Worm (Caenorhabditis elegans) whole organism, early embryonic: ENCODE results near the gene wdr-62.

ENCODE experiments used
- B0310.2 ChIP-seq: sonication (generic microtip); optimal IDR thresholded peaks from 2 replicates; lab custom pipeline; 2016; ENCODE audit warnings: mild to moderate bottlenecking, missing genetic modification characterization, missing compliant biosample characterization
- F13C5.2 ChIP-seq: sonication (generic microtip); optimal IDR thresholded peaks from 2 replicates; lab custom pipeline; 2017; ENCODE audit warnings: mild to moderate bottlenecking, missing genetic modification characterization, inconsistent platforms, missing compliant biosample characterization
- aly-1 ChIP-seq: sonication (generic microtip); optimal IDR thresholded peaks from 2 replicates; lab custom pipeline; 2016; ENCODE audit warnings: missing genetic modification characterization, missing compliant biosample characterization
- ama-1 ChIP-seq: fragments of 150-350 bp; optimal IDR thresholded peaks from 2 replicates; lab custom pipeline; 2014
- ceh-13 ChIP-seq: fragments of 200-800 bp; sonication (Bioruptor generic); optimal IDR thresholded peaks from 2 replicates; lab custom pipeline; 2018; ENCODE audit warnings: mild to moderate bottlenecking, missing genetic modification characterization, missing compliant biosample characterization
- ceh-36 ChIP-seq: sonication (generic microtip); optimal IDR thresholded peaks from 2 replicates; lab custom pipeline; 2016; ENCODE audit warnings: missing genetic modification characterization, inconsistent platforms, missing compliant biosample characterization
- ets-7 ChIP-seq: sonication (generic microtip); optimal IDR thresholded peaks from 2 replicates; lab custom pipeline; 2016; ENCODE audit warnings: missing genotype, missing genetic modification characterization, missing compliant biosample characterization
- flt-1 ChIP-seq: fragments of 200-800 bp; sonication (Bioruptor generic); IDR thresholded peaks from 2 replicates; pipeline ENCODE4 v1.3.6; 2022; ENCODE audit warnings: missing genetic modification characterization, missing compliant biosample characterization
- hmbx-1 ChIP-seq: sonication (generic microtip); optimal IDR thresholded peaks from 2 replicates; lab custom pipeline; 2016; ENCODE audit warnings: mild to moderate bottlenecking, missing genetic modification characterization, missing compliant biosample characterization
- hmg-4 ChIP-seq: fragments of 200-800 bp; sonication (Bioruptor generic); optimal IDR thresholded peaks from 2 replicates; lab custom pipeline; 2018; ENCODE audit warnings: mild to moderate bottlenecking, missing genetic modification characterization, missing compliant biosample characterization
- hnd-1 ChIP-seq: sonication (generic microtip); optimal IDR thresholded peaks from 2 replicates; lab custom pipeline; 2016; ENCODE audit warnings: missing genetic modification characterization, missing compliant biosample characterization
- pes-1 ChIP-seq: fragments of 200-800 bp; sonication (Bioruptor generic); IDR thresholded peaks from 2 replicates; pipeline ENCODE4 v1.3.6; 2022; ENCODE audit warnings: missing genetic modification reagents, missing genetic modification characterization, missing compliant biosample characterization
- scrt-1 ChIP-seq: fragments of 200-800 bp; sonication (Bioruptor generic); IDR thresholded peaks from 2 replicates; pipeline ENCODE4 v1.3.6; 2022; ENCODE audit warnings: missing genetic modification characterization, missing compliant biosample characterization
- sea-1 ChIP-seq: fragments of 200-800 bp; sonication (Bioruptor generic); conservative IDR thresholded peaks from 2 replicates; pipeline ENCODE4 v1.3.6; 2022; ENCODE audit warnings: missing genetic modification characterization, missing compliant biosample characterization
- tbx-11 ChIP-seq: fragments of 200-800 bp; sonication (Bioruptor generic); IDR thresholded peaks from 2 replicates; pipeline ENCODE4 v1.3.6; 2022; ENCODE audit warnings: missing genetic modification characterization, missing compliant biosample characterization
- tbx-37 ChIP-seq: fragments of 200-800 bp; sonication (Bioruptor generic); conservative IDR thresholded peaks from 2 replicates; pipeline ENCODE4 v1.3.6; 2022; ENCODE audit warnings: missing genetic modification reagents, missing genetic modification characterization, missing compliant biosample characterization
- tra-4 ChIP-seq: sonication (generic microtip); optimal IDR thresholded peaks from 2 replicates; lab custom pipeline; 2017; ENCODE audit warnings: missing genetic modification characterization, missing compliant biosample characterization

wdr-62 gene

ce11 chrV:9443748-9444147 is at the start of gene wdr-62:
Gene wdr-62, plus strand, starts transcription at chrV:9444048.
- TF ChIP-seq ceh-36 (tag; lab: Kevin White, UChicago) (no peak), scrt-1 (no peak), tbx-11 (GFP tag; lab: Robert Waterston, UW) (no peak), B0310.2 (tag; lab: Kevin White, UChicago) (no peak), hnd-1 (tag; lab: Kevin White, UChicago) (no peak), ceh-13 (GFP tag; lab: Kevin White, UChicago) (no peak), pes-1 (no peak), aly-1 (no peak), F13C5.2 (tag; lab: Kevin White, UChicago) (no peak), ama-1 (lab: Kevin White, UChicago) (no peak), hmg-4 (GFP tag; lab: Kevin White, UChicago) (no peak), hmbx-1 (tag; lab: Kevin White, UChicago) (no peak), tra-4 (tag; lab: Kevin White, UChicago) (no peak)

DNA sequence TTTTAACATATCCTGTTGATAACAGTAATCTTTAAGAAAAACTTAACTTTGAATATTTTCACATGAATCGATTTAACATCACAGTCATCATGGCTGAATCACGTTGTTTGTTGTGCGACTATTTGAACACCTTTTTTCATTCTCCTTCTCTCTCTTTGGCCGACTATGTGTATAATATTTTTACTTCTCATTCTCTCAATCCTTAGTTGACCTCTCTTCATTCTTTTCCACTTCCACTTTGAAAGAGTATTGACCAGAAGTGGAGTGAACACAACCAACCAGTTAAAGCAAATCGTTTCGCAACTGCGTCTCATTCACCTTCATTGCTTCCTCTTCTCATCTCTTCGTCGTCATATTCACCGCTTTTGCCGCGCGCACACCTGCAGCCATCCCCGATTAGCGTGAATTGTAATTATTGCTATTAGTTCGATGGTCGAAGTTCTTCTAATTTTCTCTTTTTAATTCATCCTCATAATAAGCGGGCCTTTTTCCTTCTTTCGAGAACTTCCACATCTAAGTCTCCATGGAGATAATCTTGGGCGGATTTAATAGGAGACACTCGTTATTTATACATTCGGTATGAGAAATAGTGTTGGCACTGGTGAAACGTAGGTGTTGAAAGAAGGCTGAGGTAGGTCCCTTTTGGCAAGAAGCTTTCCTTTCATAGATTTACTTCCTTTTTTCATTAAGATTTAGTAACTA is 48.8 kb upstream of the wdr-62 start:
- TF ChIP-seq tbx-37 (no peak), tra-4 (tag; lab: Kevin White, UChicago) (no peak), ets-7 (tag; lab: Kevin White, UChicago) (no peak), ceh-13 (GFP tag; lab: Kevin White, UChicago) (no peak), B0310.2 (tag; lab: Kevin White, UChicago) (no peak), flt-1 (no peak), aly-1 (no peak), hmg-4 (GFP tag; lab: Kevin White, UChicago) (no peak), hnd-1 (tag; lab: Kevin White, UChicago) (no peak), hmbx-1 (tag; lab: Kevin White, UChicago) (no peak), pes-1 (no peak), F13C5.2 (tag; lab: Kevin White, UChicago) (no peak), ama-1 (lab: Kevin White, UChicago) (no peak), tbx-11 (GFP tag; lab: Robert Waterston, UW) (no peak)

DNA sequence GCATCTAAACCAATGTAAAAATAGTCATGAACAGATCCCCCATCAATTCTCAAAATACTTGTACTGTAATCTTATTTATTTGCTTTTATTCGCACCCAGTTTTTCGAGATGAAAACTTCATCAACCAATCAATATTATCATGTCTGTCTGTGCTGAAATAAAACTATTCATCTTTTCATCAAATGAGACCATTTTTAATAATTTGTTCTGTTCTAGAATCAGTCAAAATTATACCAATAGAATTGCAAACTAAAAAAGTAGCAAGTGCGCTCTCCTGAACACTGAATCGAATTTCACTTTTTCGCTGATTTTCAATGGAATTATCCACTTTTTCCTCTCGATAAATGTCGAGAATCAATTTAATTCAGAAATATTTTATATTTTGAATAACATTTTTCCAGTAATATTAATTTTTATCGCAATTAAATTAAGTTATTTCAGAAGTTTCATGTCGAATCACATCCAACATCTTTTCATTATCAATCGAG is 43.9 kb upstream of the wdr-62 start, which contains the start of gene trpp-4:
TSS of gene trpp-4 (plus strand) at position 442 of the 488 bp plus-strand sequence.
- no peak for TF ChIP-seq pes-1
- TF ChIP-seq ceh-13 (GFP tag; lab: Kevin White, UChicago): no peak
- TF ChIP-seq aly-1: no peak
- TF ChIP-seq B0310.2 (tag; lab: Kevin White, UChicago): no peak
- TF ChIP-seq scrt-1: no peak
- TF ChIP-seq tra-4 (tag; lab: Kevin White, UChicago): no peak
- TF ChIP-seq ceh-36 (tag; lab: Kevin White, UChicago): no peak
- no peak for TF ChIP-seq hmg-4 (GFP tag; lab: Kevin White, UChicago)

ce11 chrV:9406890-9407289 is 37.0 kb upstream of the wdr-62 start:
- TF ChIP-seq hmbx-1 (tag; lab: Kevin White, UChicago) (no peak), scrt-1 (no peak), ets-7 (tag; lab: Kevin White, UChicago) (no peak), F13C5.2 (tag; lab: Kevin White, UChicago) (no peak), ceh-36 (tag; lab: Kevin White, UChicago) (no peak)

DNA sequence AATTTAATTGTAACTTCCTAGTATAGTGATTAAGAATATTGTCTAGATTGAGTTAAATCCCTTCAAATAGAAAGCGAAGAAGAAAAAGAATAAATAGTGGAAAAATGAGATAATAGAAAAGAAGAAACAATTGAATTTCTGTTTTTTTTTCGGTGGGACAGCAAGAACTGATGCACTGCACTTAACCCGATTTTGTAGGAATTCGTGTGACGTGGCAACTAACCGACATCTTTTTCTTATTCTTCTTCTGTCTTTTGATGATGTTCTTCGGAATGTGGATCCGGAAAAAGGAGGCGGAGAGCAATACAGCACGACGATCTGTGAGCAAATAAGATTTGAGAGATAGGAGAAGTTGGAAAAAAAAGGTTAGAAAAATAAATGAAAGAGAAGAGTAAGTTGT is 35.0 kb upstream of the wdr-62 start:
- TF ChIP-seq ceh-36 (tag; lab: Kevin White, UChicago): no peak
- no peak for TF ChIP-seq B0310.2 (tag; lab: Kevin White, UChicago)
- no peak for TF ChIP-seq scrt-1

DNA sequence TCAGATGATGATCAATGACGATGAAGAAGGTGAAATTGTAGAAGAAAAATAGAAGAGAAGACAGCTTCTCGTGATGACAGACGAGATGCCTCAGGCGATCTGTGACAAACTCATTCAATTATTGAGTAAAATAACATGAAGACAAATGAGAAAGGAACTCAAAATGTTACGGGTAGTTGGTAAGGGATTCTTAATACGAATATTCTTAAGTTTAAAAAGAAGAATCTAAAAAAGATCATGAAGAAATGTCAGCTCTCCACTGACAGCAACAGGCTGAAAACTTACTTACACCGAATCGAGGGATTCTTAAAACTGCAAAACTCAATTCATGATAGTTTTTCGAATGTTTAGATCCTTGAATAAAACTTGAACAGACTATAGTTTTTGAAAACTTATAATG is 29.3 kb upstream of the wdr-62 start, which contains the start of gene F36D4.4:
TSS of gene F36D4.4 (minus strand) at position 101 of the 400 bp plus-strand sequence.
- TF ChIP-seq hmbx-1 (tag; lab: Kevin White, UChicago): no peak
- no peak for TF ChIP-seq tra-4 (tag; lab: Kevin White, UChicago)
- TF ChIP-seq ceh-36 (tag; lab: Kevin White, UChicago): no peak
- TF ChIP-seq sea-1 (GFP tag; lab: Robert Waterston, UW): no peak
- no peak for TF ChIP-seq B0310.2 (tag; lab: Kevin White, UChicago)
- TF ChIP-seq flt-1: no peak
- no peak for TF ChIP-seq hmg-4 (GFP tag; lab: Kevin White, UChicago)
- TF ChIP-seq ets-7 (tag; lab: Kevin White, UChicago): no peak
- TF ChIP-seq ama-1 (lab: Kevin White, UChicago): no peak
- no peak for TF ChIP-seq tbx-37
- TF ChIP-seq scrt-1: no peak
- no peak for TF ChIP-seq ceh-13 (GFP tag; lab: Kevin White, UChicago)
- TF ChIP-seq tbx-11 (GFP tag; lab: Robert Waterston, UW): no peak
- TF ChIP-seq F13C5.2 (tag; lab: Kevin White, UChicago): no peak

ce11 chrV:9416624-9417023 is 27.2 kb upstream of the wdr-62 start, which contains the start of gene F36D4.1:
Gene F36D4.1, plus strand, starts transcription at chrV:9416924.
- no peak for TF ChIP-seq hmg-4 (GFP tag; lab: Kevin White, UChicago)
- no peak for TF ChIP-seq tbx-37
- TF ChIP-seq pes-1: no peak
- no peak for TF ChIP-seq flt-1
- TF ChIP-seq ceh-36 (tag; lab: Kevin White, UChicago): no peak
- TF ChIP-seq ama-1 (lab: Kevin White, UChicago): no peak
- TF ChIP-seq ets-7 (tag; lab: Kevin White, UChicago): no peak
- TF ChIP-seq tbx-11 (GFP tag; lab: Robert Waterston, UW): no peak
- TF ChIP-seq sea-1 (GFP tag; lab: Robert Waterston, UW): no peak
- no peak for TF ChIP-seq scrt-1
- no peak for TF ChIP-seq B0310.2 (tag; lab: Kevin White, UChicago)
- no peak for TF ChIP-seq F13C5.2 (tag; lab: Kevin White, UChicago)
